Worm (Caenorhabditis elegans) whole organism, midembryonic: ENCODE data around the gene rga-8.

Source experiments
- T22C8.4 ChIP-seq: fragments of 200-800 bp; sonication (Bioruptor generic); IDR thresholded peaks from 2 replicates; pipeline ENCODE4 v1.3.6; 2022; ENCODE audit warnings: missing genetic modification characterization, missing compliant biosample characterization
- cog-1 ChIP-seq: sonication (generic microtip); optimal IDR thresholded peaks from 2 replicates; lab custom pipeline; 2016; ENCODE audit warnings: missing genetic modification characterization, missing compliant biosample characterization
- flt-1 ChIP-seq: fragments of 200-800 bp; sonication (Bioruptor generic); IDR thresholded peaks from 2 replicates; pipeline ENCODE4 v1.3.6; 2022; ENCODE audit warnings: missing genetic modification characterization, missing compliant biosample characterization
- klf-2 ChIP-seq: fragments of 200-800 bp; sonication (Bioruptor generic); conservative IDR thresholded peaks from 2 replicates; pipeline ENCODE4 v1.3.6; 2022; ENCODE audit warnings: missing genetic modification reagents, missing genetic modification characterization, missing compliant biosample characterization
- med-1 ChIP-seq: sonication (generic microtip); optimal IDR thresholded peaks from 2 replicates; lab custom pipeline; 2017; ENCODE audit warnings: missing genetic modification characterization, mild to moderate bottlenecking, missing compliant biosample characterization, antibody characterized with exemption, missing genetic modification reagents; ENCODE audit not compliant: insufficient read depth
- ref-1 ChIP-seq: fragments of 200-800 bp; sonication (Bioruptor generic); conservative IDR thresholded peaks from 2 replicates; pipeline ENCODE4 v1.3.6; 2022; ENCODE audit warnings: missing genetic modification reagents, missing genetic modification characterization, missing compliant biosample characterization
- tab-1 ChIP-seq: fragments of 200-800 bp; sonication (Bioruptor generic); IDR thresholded peaks from 2 replicates; pipeline ENCODE4 v1.3.6; 2022; ENCODE audit warnings: missing genetic modification characterization, missing compliant biosample characterization
- ztf-23 ChIP-seq: fragments of 200-800 bp; sonication (Bioruptor generic); IDR thresholded peaks from 2 replicates; pipeline ENCODE4 v1.3.6; 2022; ENCODE audit warnings: missing genetic modification reagents, missing genetic modification characterization, missing compliant biosample characterization
- ztf-29 ChIP-seq: fragments of 200-800 bp; sonication (Bioruptor generic); IDR thresholded peaks from 2 replicates; pipeline ENCODE4 v1.3.6; 2022; ENCODE audit warnings: missing genetic modification reagents, missing genetic modification characterization, missing compliant biosample characterization

The rga-8 gene

DNA sequence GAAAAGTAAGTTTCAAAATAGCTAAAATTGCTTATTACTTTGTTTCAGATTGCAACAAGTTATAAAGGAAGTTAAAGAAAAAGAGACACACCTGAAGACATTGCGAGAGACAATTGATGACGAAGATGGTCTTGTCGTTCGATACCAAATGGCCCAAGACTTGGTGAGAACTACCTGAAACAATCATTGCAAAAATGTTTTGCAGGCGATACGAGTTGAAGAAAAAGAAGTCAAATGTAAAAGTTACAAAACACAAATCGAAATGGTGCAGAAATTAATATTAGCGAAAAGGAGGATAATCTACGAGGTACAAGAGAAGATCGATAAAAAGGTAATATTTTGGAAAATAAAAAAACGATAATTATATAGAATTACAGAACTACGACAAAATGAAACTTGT lies at the start of gene rga-8:
rga-8 (minus strand) TSS at position 101 of the 400 bp plus-strand sequence.
- no peak for TF ChIP-seq ztf-23 (GFP tag; lab: Robert Waterston, UW)
- no peak for TF ChIP-seq ref-1 (GFP tag; lab: Robert Waterston, UW)
- no peak for TF ChIP-seq med-1 (GFP tag; lab: Kevin White, UChicago)
- TF ChIP-seq cog-1 (tag; lab: Kevin White, UChicago): no peak
- no peak for TF ChIP-seq tab-1 (GFP tag; lab: Robert Waterston, UW)
- no peak for TF ChIP-seq flt-1 (GFP tag; lab: Robert Waterston, UW)
- TF ChIP-seq ztf-29 (GFP tag; lab: Robert Waterston, UW): no peak
- TF ChIP-seq klf-2 (GFP tag; lab: Robert Waterston, UW): no peak
- no peak for TF ChIP-seq T22C8.4 (GFP tag; lab: Robert Waterston, UW)

DNA sequence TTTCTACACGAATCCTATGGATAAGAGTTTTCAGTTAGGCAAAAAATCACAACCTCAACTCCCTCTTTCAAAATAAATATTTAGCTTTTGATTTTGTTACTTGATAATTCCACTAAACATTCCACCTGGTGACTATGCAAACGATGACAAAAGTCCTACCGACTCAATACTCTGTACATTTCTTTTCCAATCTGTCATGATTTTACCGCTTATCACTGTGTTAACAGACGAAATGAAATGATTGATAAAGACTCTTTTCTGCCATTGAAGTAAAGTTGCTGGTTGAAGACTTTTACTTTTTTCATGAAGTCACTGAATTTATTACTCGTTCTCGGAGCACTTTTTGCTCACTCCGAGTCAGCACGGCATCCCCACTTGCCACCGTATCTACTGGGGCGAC lies 49.7 kb upstream of the rga-8 start, which contains the start of gene C26B9.5:
C26B9.5 (plus strand) TSS at position 244 of the 400 bp plus-strand sequence.
- TF ChIP-seq ztf-29 (GFP tag; lab: Robert Waterston, UW) (no peak), cog-1 (tag; lab: Kevin White, UChicago) (no peak), ztf-23 (GFP tag; lab: Robert Waterston, UW) (no peak), med-1 (GFP tag; lab: Kevin White, UChicago) (no peak), flt-1 (GFP tag; lab: Robert Waterston, UW) (no peak), klf-2 (GFP tag; lab: Robert Waterston, UW) (no peak), T22C8.4 (GFP tag; lab: Robert Waterston, UW) (no peak)

DNA sequence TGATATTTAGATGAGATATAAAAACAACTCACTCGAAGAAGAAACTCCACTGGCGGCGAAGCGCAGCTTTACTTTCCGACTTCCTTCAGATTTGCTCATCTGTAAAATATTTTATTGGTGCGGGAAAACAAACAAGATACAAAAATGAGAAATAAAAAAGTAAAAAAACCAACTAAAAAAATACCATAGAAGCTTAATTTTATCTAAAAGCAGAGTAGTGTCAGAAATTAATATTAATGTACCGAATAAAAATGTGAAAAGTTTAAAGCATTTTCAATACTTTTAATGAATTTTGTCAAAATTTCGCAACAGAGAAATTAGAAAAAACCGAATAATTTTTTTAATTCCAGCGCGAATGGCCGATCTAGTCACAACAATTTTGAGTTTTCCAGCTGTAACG lies 43.7 kb upstream of the rga-8 start, which contains the start of gene sto-2:
sto-2 (minus strand) TSS at position 101 of the 400 bp plus-strand sequence.
- TF ChIP-seq cog-1 (tag; lab: Kevin White, UChicago) (no peak), flt-1 (GFP tag; lab: Robert Waterston, UW) (no peak), tab-1 (GFP tag; lab: Robert Waterston, UW) (no peak), med-1 (GFP tag; lab: Kevin White, UChicago) (no peak), ztf-23 (GFP tag; lab: Robert Waterston, UW) (no peak), klf-2 (GFP tag; lab: Robert Waterston, UW) (no peak), ref-1 (GFP tag; lab: Robert Waterston, UW) (no peak), T22C8.4 (GFP tag; lab: Robert Waterston, UW) (no peak), ztf-29 (GFP tag; lab: Robert Waterston, UW) (no peak)

DNA sequence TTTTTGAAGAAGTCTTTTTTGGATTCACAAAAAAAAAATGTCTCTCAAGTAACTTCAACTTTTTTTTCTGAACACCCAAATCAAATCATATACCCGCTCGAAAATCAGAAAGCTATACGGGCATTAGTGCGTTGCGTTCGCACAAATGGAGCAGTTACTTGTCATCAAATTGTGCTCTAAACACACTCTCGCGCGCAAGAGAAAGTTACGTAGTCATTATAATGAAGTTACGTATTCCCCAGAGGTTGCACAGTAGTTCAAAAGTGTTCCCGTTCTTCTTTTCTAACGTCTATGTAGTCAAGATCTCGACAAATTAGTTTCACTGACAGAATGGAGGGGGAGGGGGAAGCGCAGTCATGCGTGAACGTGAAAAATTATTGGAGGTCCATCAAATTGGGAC lies 42.0 kb upstream of the rga-8 start:
- TF ChIP-seq klf-2 (GFP tag; lab: Robert Waterston, UW) (no peak), cog-1 (tag; lab: Kevin White, UChicago) (no peak), flt-1 (GFP tag; lab: Robert Waterston, UW) (no peak), tab-1 (GFP tag; lab: Robert Waterston, UW) (no peak), med-1 (GFP tag; lab: Kevin White, UChicago) (no peak), ref-1 (GFP tag; lab: Robert Waterston, UW) (no peak), ztf-23 (GFP tag; lab: Robert Waterston, UW) (no peak), ztf-29 (GFP tag; lab: Robert Waterston, UW) (no peak), T22C8.4 (GFP tag; lab: Robert Waterston, UW) (no peak)

DNA sequence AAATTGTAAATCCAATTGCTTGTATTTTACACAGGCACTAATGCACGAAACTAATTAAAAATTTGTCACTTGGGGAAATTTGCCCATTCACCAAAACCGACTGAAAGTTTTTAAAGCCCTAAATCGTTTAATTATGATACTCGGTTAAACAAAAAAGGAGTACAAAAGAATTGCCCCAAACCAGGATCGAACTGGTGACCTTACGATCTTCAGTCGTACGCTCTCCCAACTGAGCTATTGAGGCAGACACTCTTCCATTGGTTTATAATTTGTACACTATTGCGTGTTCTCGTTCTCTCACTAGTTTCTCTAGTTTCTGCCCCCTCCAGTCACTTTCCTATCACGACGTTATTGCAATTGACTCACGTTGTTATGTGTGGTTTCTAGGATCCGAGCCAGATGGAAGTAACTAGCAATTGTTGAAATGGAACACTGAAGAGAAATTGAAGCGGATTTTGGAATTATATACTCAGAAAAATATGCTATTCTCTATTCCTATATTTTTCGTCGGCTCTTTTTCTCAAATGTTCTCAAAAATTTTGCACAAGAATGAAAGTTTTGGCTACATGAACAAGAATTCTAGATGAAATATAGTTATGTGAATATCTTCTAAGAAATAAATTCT lies 39.8 kb upstream of the rga-8 start:
- TF ChIP-seq med-1 (GFP tag; lab: Kevin White, UChicago): peak; percentile 67
- TF ChIP-seq flt-1 (GFP tag; lab: Robert Waterston, UW): peak; percentile 94
- TF ChIP-seq tab-1 (GFP tag; lab: Robert Waterston, UW): peak; percentile 89
- TF ChIP-seq klf-2 (GFP tag; lab: Robert Waterston, UW): peak; percentile 37; the same call in 1 of the 2 replicates
- peak; percentile 72; the same call in 1 of the 2 replicates for TF ChIP-seq ztf-29 (GFP tag; lab: Robert Waterston, UW)
- TF ChIP-seq T22C8.4 (GFP tag; lab: Robert Waterston, UW): peak; percentile 75
- peak; percentile 88 for TF ChIP-seq ztf-23 (GFP tag; lab: Robert Waterston, UW)
- peak; percentile 24 for TF ChIP-seq cog-1 (tag; lab: Kevin White, UChicago)
- TF ChIP-seq ref-1 (GFP tag; lab: Robert Waterston, UW): peak; percentile 73

DNA sequence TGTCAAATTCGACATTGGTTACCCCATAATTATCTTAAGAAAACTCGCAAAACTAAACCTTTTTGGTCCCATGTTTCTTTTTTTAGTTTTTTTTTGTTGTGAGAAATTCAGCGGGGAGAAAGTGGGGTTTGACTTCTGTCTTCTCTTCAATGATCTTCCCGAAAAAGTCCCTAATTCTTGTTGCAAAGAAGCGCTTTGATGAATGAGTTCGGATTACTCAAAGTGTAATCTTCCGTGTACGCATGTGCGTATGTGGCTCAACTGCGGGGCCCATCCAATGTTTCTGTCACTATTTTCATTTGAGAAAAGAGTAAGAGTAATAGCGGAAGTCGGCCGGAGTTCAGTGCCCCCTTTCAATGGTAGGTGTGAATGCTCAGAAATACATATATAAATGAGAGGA lies 31.6 kb upstream of the rga-8 start:
- no peak for TF ChIP-seq ztf-29 (GFP tag; lab: Robert Waterston, UW)
- TF ChIP-seq tab-1 (GFP tag; lab: Robert Waterston, UW): no peak
- TF ChIP-seq T22C8.4 (GFP tag; lab: Robert Waterston, UW): no peak
- no peak for TF ChIP-seq ztf-23 (GFP tag; lab: Robert Waterston, UW)
- no peak for TF ChIP-seq ref-1 (GFP tag; lab: Robert Waterston, UW)

DNA sequence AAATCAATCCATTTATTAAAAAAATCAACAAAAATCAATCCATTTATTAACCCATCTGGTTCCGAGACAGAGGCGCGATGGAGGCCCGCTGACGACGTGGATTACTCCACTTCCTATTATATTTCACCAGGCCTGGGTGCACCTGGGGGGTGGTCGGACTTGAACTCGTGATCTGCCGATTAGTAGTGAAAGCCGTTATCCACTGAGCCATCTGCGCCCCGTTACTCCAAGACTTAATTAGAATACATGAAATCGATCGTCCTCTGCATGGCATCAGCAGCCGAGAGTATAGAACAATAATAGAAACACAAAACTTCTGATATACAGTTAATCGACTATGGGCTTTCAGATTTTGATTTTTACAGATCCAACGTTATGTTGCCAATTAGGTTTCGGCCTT lies 30.0 kb upstream of the rga-8 start:
- no peak for TF ChIP-seq T22C8.4 (GFP tag; lab: Robert Waterston, UW)
- peak; percentile 40; the same call in 1 of the 2 replicates for TF ChIP-seq ztf-29 (GFP tag; lab: Robert Waterston, UW)

DNA sequence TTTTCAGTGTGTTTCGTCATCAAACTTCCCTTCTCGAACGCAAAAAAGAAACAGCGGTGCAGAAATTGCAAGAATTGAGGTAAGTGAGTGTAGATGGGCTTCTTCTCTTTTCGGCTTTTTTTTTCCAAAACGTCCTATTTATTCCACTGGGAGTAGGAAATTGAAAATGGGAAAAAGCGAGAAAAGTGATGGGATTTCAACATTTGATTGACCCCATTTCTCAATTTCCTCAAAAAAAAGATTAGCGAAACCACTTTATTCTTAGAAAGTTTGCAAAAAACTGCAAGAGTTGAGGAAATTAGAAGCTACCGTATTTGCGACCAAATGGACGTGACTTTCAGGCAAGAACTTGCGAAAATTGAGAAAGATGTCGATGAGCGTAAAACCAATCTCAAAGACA lies 23.9 kb upstream of the rga-8 start, which contains the start of gene ags-3:
ags-3 (minus strand) TSS at position 101 of the 400 bp plus-strand sequence.
- TF ChIP-seq ref-1 (GFP tag; lab: Robert Waterston, UW) (no peak), med-1 (GFP tag; lab: Kevin White, UChicago) (no peak), T22C8.4 (GFP tag; lab: Robert Waterston, UW) (no peak), ztf-23 (GFP tag; lab: Robert Waterston, UW) (no peak), flt-1 (GFP tag; lab: Robert Waterston, UW) (no peak), klf-2 (GFP tag; lab: Robert Waterston, UW) (no peak), cog-1 (tag; lab: Kevin White, UChicago) (no peak), ztf-29 (GFP tag; lab: Robert Waterston, UW) (no peak), tab-1 (GFP tag; lab: Robert Waterston, UW) (no peak)
